Worm (Caenorhabditis elegans): ENCODE results near the gene set-21.

DNA sequence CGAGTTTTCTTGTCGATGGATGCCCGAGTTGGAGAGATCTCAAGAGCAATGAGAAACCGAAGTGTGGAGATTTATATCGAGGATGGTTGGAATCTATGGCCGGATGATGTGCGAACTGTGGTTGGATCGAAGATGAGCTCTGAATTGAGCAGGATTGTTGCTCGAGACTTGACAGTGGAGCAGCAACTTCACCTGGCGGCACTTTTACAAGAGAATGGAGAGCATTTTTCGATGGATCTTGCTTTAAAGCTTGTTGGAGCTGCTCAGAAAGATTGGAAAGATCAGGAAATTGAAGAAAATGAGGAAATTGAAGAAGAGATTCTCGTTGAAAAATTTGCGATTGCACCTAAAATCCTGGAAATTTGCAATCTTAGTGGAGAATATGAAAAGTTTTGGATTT is 21.5 kb upstream of the set-21 start:
- no peak for TF ChIP-seq him-1 (tag; optimal IDR thresholded peaks at IDR 0.05)
- TF ChIP-seq dao-5 (tag; optimal IDR thresholded peaks at IDR 0.05): no peak
- TF ChIP-seq W03F9.2 (tag; optimal IDR thresholded peaks at IDR 0.05): no peak

All from whole organism, L4/young adult.